Worm (Caenorhabditis elegans): ENCODE results near the gene nlp-34.

- TF ChIP-seq tbx-2 (tag; optimal IDR thresholded peaks at IDR 0.05) (no peak), ceh-30 (tag; optimal IDR thresholded peaks at IDR 0.05) (no peak)
These were observed 2.7 kb upstream of the nlp-34 start, which contains the start of gene nlp-30 for ce11 chrV:3981680-3982079.
